Fruit fly (Drosophila melanogaster): Measurements from ENCODE around the gene Pus7.

Gene Pus7

DNA sequence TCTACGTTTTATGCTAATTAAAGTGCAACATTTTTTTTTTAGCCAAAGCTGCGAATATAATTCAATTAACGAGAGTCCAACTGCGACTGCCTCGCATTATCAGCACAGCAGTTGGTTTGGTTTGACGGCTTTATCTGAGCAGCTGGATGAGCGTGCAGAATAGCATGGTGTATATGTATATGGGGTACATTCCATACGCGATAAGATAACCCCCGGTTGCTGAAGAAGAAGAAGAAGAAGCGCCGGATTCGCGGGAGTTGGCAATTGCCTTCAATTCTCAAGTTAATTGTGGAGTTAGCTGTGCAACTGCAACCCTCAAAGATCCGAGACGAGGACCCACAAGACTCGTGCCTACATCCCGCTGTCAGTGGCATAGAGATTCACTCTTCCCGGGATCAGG is 35.7 kb downstream of the Pus7 start:
- no peak for TF ChIP-seq Hr4 (GFP tag; optimal IDR thresholded peaks at IDR 0.05)
- TF ChIP-seq svp (GFP tag) = peak; percentile 91
- peak; percentile 41 for TF ChIP-seq Eip78C (GFP tag)
- TF ChIP-seq Sox102F (GFP tag; optimal IDR thresholded peaks at IDR 0.05) = no peak
- TF ChIP-seq esn (GFP tag; optimal IDR thresholded peaks at IDR 0.05) = no peak
- peak in 1 of 2 experiments; percentile 2 for TF ChIP-seq ss (GFP tag; optimal IDR thresholded peaks at IDR 0.05)
- TF ChIP-seq CG31627 (GFP tag; optimal IDR thresholded peaks at IDR 0.05) = no peak

DNA sequence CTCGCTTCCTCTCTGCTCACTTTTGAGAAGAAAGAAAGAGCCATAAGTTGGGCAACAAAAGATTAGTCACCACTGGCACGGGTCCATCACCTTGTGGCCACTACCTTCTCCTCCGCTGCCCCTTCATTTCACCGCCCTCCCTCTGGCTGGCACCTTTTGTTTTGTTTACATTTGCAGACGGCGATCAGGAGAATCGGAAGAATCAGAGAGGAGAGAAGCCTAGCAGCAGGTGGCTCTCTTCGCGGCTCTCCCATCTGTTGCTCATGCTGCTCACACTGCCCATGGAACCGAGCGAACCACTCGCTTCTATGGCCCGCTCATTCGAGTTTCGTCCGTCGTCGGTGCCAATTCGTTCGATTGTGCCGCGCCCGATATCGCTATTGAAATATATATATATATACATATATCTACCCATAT is 36.6 kb downstream of the Pus7 start:
- TF ChIP-seq CG3032 (tag; optimal IDR thresholded peaks at IDR 0.05) = peak; percentile 15
- TF ChIP-seq CG6854 (GFP tag; optimal IDR thresholded peaks at IDR 0.05) = peak; percentile 79
- TF ChIP-seq Hr4 (GFP tag; optimal IDR thresholded peaks at IDR 0.05) = no peak
- TF ChIP-seq CG31627 (GFP tag; optimal IDR thresholded peaks at IDR 0.05) = no peak
- peak; percentile 45 for TF ChIP-seq fd85E (GFP tag; optimal IDR thresholded peaks at IDR 0.05)
- peak; percentile 85 for TF ChIP-seq CG9139 (GFP tag; optimal IDR thresholded peaks at IDR 0.05)
- no peak for TF ChIP-seq Blimp-1 (GFP tag; optimal IDR thresholded peaks at IDR 0.05)
- no peak; the same call in 1 of the 2 replicates for TF ChIP-seq CG11294 (GFP tag; IDR thresholded peaks at IDR 0.05)
- peak; percentile 12 for TF ChIP-seq CG11762 (GFP tag; optimal IDR thresholded peaks at IDR 0.05; ENCODE audit: insufficient read depth)
- TF ChIP-seq ss (GFP tag; optimal IDR thresholded peaks at IDR 0.05) = peak; percentile 56 to 67
- TF ChIP-seq CG11902 (GFP tag; optimal IDR thresholded peaks at IDR 0.05) = no peak
- TF ChIP-seq CG8119 (GFP tag; IDR thresholded peaks at IDR 0.05) = peak; percentile 70
- TF ChIP-seq Hr39 (GFP tag; optimal IDR thresholded peaks at IDR 0.05) = no peak
- peak; percentile 10 for TF ChIP-seq CG34406 (GFP tag; optimal IDR thresholded peaks at IDR 0.05)
- TF ChIP-seq Hr38 (GFP tag; optimal IDR thresholded peaks at IDR 0.05) = no peak
- peak; percentile 82 for TF ChIP-seq svp (GFP tag)
- TF ChIP-seq Sox14 (GFP tag; optimal IDR thresholded peaks at IDR 0.05) = peak; percentile 78
- peak; percentile 39 for TF ChIP-seq Met (GFP tag; optimal IDR thresholded peaks at IDR 0.05)
- TF ChIP-seq Eip93F (GFP tag; optimal IDR thresholded peaks at IDR 0.05) = peak; percentile 71
- TF ChIP-seq CG1621 (tag; optimal IDR thresholded peaks at IDR 0.05) = peak; percentile 41
- peak; percentile 16 for TF ChIP-seq topi (GFP tag; optimal IDR thresholded peaks at IDR 0.05)
- no peak for TF ChIP-seq CG6792 (GFP tag; optimal IDR thresholded peaks at IDR 0.05)
- no peak for TF ChIP-seq spab (GFP tag; optimal IDR thresholded peaks at IDR 0.05)
- no peak for TF ChIP-seq CG8632 (GFP tag; optimal IDR thresholded peaks at IDR 0.05)
- TF ChIP-seq CG8319 (GFP tag; optimal IDR thresholded peaks at IDR 0.05) = no peak
- no peak for TF ChIP-seq Sox15 (GFP tag; optimal IDR thresholded peaks at IDR 0.05)
- no peak for TF ChIP-seq Lpt (GFP tag; optimal IDR thresholded peaks at IDR 0.05)
- peak; percentile 64; the same call in 1 of the 2 replicates for TF ChIP-seq CG15336 (GFP tag; IDR thresholded peaks at IDR 0.05)
- peak; percentile 57 for TF ChIP-seq Sox102F (GFP tag; optimal IDR thresholded peaks at IDR 0.05)
- TF ChIP-seq net (GFP tag; optimal IDR thresholded peaks at IDR 0.05) = peak; percentile 68
- TF ChIP-seq CG7368 (GFP tag; optimal IDR thresholded peaks at IDR 0.05) = peak; percentile 14
- peak; percentile 64 for TF ChIP-seq CG3919 (GFP tag; optimal IDR thresholded peaks at IDR 0.05)
- peak; percentile 57 for TF ChIP-seq CG16779 (tag; optimal IDR thresholded peaks at IDR 0.05)
- peak; percentile 65 for TF ChIP-seq vri (GFP tag; optimal IDR thresholded peaks at IDR 0.05)
- peak; percentile 7 for TF ChIP-seq Ets96B (tag; optimal IDR thresholded peaks at IDR 0.05)
- TF ChIP-seq CG4318 (GFP tag; optimal IDR thresholded peaks at IDR 0.05) = no peak
- TF ChIP-seq CG6163 (GFP tag; IDR thresholded peaks at IDR 0.05) = peak; percentile 75
- no peak for TF ChIP-seq Smox (GFP tag; optimal IDR thresholded peaks at IDR 0.05)
- TF ChIP-seq lz (GFP tag; optimal IDR thresholded peaks at IDR 0.05) = no peak
- no peak for TF ChIP-seq Ets21C (GFP tag; optimal IDR thresholded peaks at IDR 0.05)
- peak; percentile 57 for TF ChIP-seq dsx (GFP tag; optimal IDR thresholded peaks at IDR 0.05; ENCODE audit: poor library complexity, severe bottlenecking)
- peak; percentile 61; the same call in 2 of the 3 replicates for TF ChIP-seq eg (GFP tag; IDR thresholded peaks at IDR 0.05)
- no peak for TF ChIP-seq acj6 (GFP tag; optimal IDR thresholded peaks at IDR 0.05)
- no peak for TF ChIP-seq dac (GFP tag; optimal IDR thresholded peaks at IDR 0.05)
- no peak for TF ChIP-seq Gug (GFP tag; IDR thresholded peaks at IDR 0.05)
- TF ChIP-seq cyc (GFP tag; optimal IDR thresholded peaks at IDR 0.05) = no peak
- TF ChIP-seq CG32006 (GFP tag; optimal IDR thresholded peaks at IDR 0.05) = no peak
- TF ChIP-seq CG6808 (GFP tag; optimal IDR thresholded peaks at IDR 0.05) = no peak

All from whole organism, prepupa.